Worm (Caenorhabditis elegans) whole organism, L1 larva: ENCODE data around the gene K09C6.3.

ENCODE experiments used
- C04F5.9 ChIP-seq: sonication (generic microtip); optimal IDR thresholded peaks from 2 replicates; lab custom pipeline; 2016; ENCODE audit warnings: missing genetic modification characterization, missing compliant biosample characterization
- C34B4.2 ChIP-seq: sonication (generic microtip); optimal IDR thresholded peaks from 2 replicates; lab custom pipeline; 2017; ENCODE audit warnings: mild to moderate bottlenecking, missing genetic modification characterization, missing compliant biosample characterization
- F16B12.6 ChIP-seq: fragments of 150-350 bp; optimal IDR thresholded peaks from 2 replicates; lab custom pipeline; 2014; ENCODE audit warnings: missing biosample characterization, missing genetic modification characterization
- Y116A8C.19 ChIP-seq: sonication (generic microtip); optimal IDR thresholded peaks from 2 replicates; lab custom pipeline; 2016; ENCODE audit warnings: missing compliant biosample characterization, missing genetic modification characterization, borderline replicate concordance
- aly-2 ChIP-seq: fragments of 150-350 bp; optimal IDR thresholded peaks from 2 replicates; lab custom pipeline; 2014; ENCODE audit warnings: missing biosample characterization, missing genetic modification characterization
- blmp-1 ChIP-seq: fragments of 150-350 bp; optimal IDR thresholded peaks from 2 replicates; lab custom pipeline; 2014; ENCODE audit warnings: missing biosample characterization, missing genetic modification characterization
- ceh-8 ChIP-seq: fragments of 200-800 bp; sonication (Bioruptor generic); optimal IDR thresholded peaks from 2 replicates; lab custom pipeline; 2018; ENCODE audit warnings: mild to moderate bottlenecking, missing genetic modification characterization, moderate library complexity, missing compliant biosample characterization
- dpl-1 ChIP-seq, 3 experiments: fragments of 150-350 bp in 2 of 3; sonication (generic microtip) in 1 of 3; optimal IDR thresholded peaks; 2 replicates each; lab custom pipeline; 2014 to 2017; ENCODE audit warnings: missing biosample characterization in 3 of 3, missing genetic modification characterization in 3 of 3, missing genetic modification reagents in 3 of 3
- dsc-1 ChIP-seq: sonication (generic microtip); optimal IDR thresholded peaks from 2 replicates; lab custom pipeline; 2016; ENCODE audit warnings: mild to moderate bottlenecking, missing genetic modification characterization, missing compliant biosample characterization
- egl-13 ChIP-seq: sonication (generic microtip); optimal IDR thresholded peaks from 2 replicates; lab custom pipeline; 2016; ENCODE audit warnings: missing genotype, missing genetic modification reagents, missing genetic modification characterization, missing compliant biosample characterization
- egl-27 ChIP-seq, 2 experiments: fragments of 150-350 bp in 1 of 2; sonication (generic microtip); optimal IDR thresholded peaks; 3 replicates each; lab custom pipeline; 2017 to 2018; ENCODE audit warnings: missing biosample characterization in 2 of 2, missing genetic modification characterization in 2 of 2, missing genetic modification reagents in 2 of 2
- elt-2 ChIP-seq: sonication (generic microtip); optimal IDR thresholded peaks from 2 replicates; lab custom pipeline; 2016; ENCODE audit warnings: missing genetic modification characterization, mild to moderate bottlenecking, inconsistent platforms, missing compliant biosample characterization, missing genetic modification reagents
- ets-5 ChIP-seq: fragments of 200-800 bp; sonication (Bioruptor generic); IDR thresholded peaks from 2 replicates; pipeline ENCODE4 v1.3.6; 2022; ENCODE audit warnings: missing genetic modification characterization, missing compliant biosample characterization
- grh-1 ChIP-seq: fragments of 200-800 bp; sonication (Bioruptor generic); IDR thresholded peaks from 2 replicates; pipeline ENCODE4 v1.3.6; 2022; ENCODE audit warnings: missing genetic modification reagents, missing genetic modification characterization, missing compliant biosample characterization
- hpl-2 ChIP-seq: fragments of 150-350 bp; optimal IDR thresholded peaks from 2 replicates; lab custom pipeline; 2014; ENCODE audit warnings: missing biosample characterization, missing genetic modification reagents, missing genetic modification characterization
- irx-1 ChIP-seq: sonication (generic microtip); optimal IDR thresholded peaks from 2 replicates; lab custom pipeline; 2016; ENCODE audit warnings: missing genetic modification characterization, missing compliant biosample characterization
- isw-1 ChIP-seq: fragments of 200-800 bp; sonication (Bioruptor generic); IDR thresholded peaks from 2 replicates; pipeline ENCODE4 v1.3.6; 2022; ENCODE audit warnings: missing genetic modification characterization, missing compliant biosample characterization
- jun-1 ChIP-seq: fragments of 150-350 bp; optimal IDR thresholded peaks from 2 replicates; lab custom pipeline; 2014; ENCODE audit warnings: missing biosample characterization, missing genetic modification reagents, missing genetic modification characterization
- lin-35 ChIP-seq, 2 experiments: fragments of 150-350 bp; optimal IDR thresholded peaks; 2 replicates each; lab custom pipeline; 2014; ENCODE audit warnings: missing biosample characterization in 2 of 2, missing genetic modification characterization in 2 of 2, missing genetic modification reagents in 2 of 2
- lsy-2 ChIP-seq, 2 experiments: fragments of 150-350 bp; optimal IDR thresholded peaks; 2 replicates each; lab custom pipeline; 2014; ENCODE audit warnings: missing biosample characterization in 2 of 2, missing genetic modification characterization in 2 of 2
- mdl-1 ChIP-seq, 2 experiments: fragments of 150-350 bp; optimal IDR thresholded peaks; 2 replicates each; lab custom pipeline; 2014 to 2017; ENCODE audit warnings: missing biosample characterization in 2 of 2, missing genetic modification characterization in 2 of 2, inconsistent platforms in 1 of 2
- mef-2 ChIP-seq: fragments of 150-350 bp; optimal IDR thresholded peaks from 2 replicates; lab custom pipeline; 2014; ENCODE audit warnings: missing biosample characterization, missing genetic modification characterization
- nhr-11 ChIP-seq: fragments of 150-350 bp; optimal IDR thresholded peaks from 2 replicates; lab custom pipeline; 2014; ENCODE audit warnings: missing biosample characterization, missing genetic modification characterization
- nhr-19 ChIP-seq: fragments of 200-800 bp; sonication (Bioruptor generic); conservative IDR thresholded peaks from 2 replicates; pipeline ENCODE4 v1.3.6; 2022; ENCODE audit warnings: missing genetic modification characterization, missing compliant biosample characterization
- nhr-20 ChIP-seq: sonication (generic microtip); optimal IDR thresholded peaks from 2 replicates; lab custom pipeline; 2016; ENCODE audit warnings: mild to moderate bottlenecking, missing genetic modification characterization, missing compliant biosample characterization
- nhr-84 ChIP-seq: sonication (generic microtip); optimal IDR thresholded peaks from 2 replicates; lab custom pipeline; 2017; ENCODE audit warnings: missing biosample characterization, missing genetic modification characterization
- pag-3 ChIP-seq: sonication (generic microtip); optimal IDR thresholded peaks from 2 replicates; lab custom pipeline; 2017; ENCODE audit warnings: missing genetic modification characterization, mild to moderate bottlenecking, missing compliant biosample characterization, antibody characterized with exemption, borderline replicate concordance; ENCODE audit not compliant: insufficient read depth
- snpc-4 ChIP-seq: fragments of 150-350 bp; optimal IDR thresholded peaks from 2 replicates; lab custom pipeline; 2014; ENCODE audit warnings: missing biosample characterization, missing genetic modification characterization
- snu-23 ChIP-seq: sonication (generic microtip); optimal IDR thresholded peaks from 2 replicates; lab custom pipeline; 2016; ENCODE audit warnings: missing genetic modification characterization, missing compliant biosample characterization
- sptf-1 ChIP-seq: fragments of 150-350 bp; optimal IDR thresholded peaks from 2 replicates; lab custom pipeline; 2014; ENCODE audit warnings: missing biosample characterization, missing genetic modification characterization
- swsn-7 ChIP-seq: sonication (generic microtip); optimal IDR thresholded peaks from 2 replicates; lab custom pipeline; 2016; ENCODE audit warnings: missing genetic modification characterization, missing compliant biosample characterization
- tbx-2 ChIP-seq: sonication (generic microtip); optimal IDR thresholded peaks from 2 replicates; lab custom pipeline; 2016; ENCODE audit warnings: missing genetic modification characterization, missing compliant biosample characterization
- tlp-1 ChIP-seq: fragments of 150-350 bp; optimal IDR thresholded peaks from 2 replicates; lab custom pipeline; 2014; ENCODE audit warnings: missing biosample characterization, missing genetic modification characterization
- unc-130 ChIP-seq: fragments of 150-350 bp; optimal IDR thresholded peaks from 2 replicates; lab custom pipeline; 2017; ENCODE audit warnings: missing biosample characterization, missing genetic modification characterization, inconsistent platforms
- unc-62 ChIP-seq: fragments of 150-350 bp; optimal IDR thresholded peaks from 2 replicates; lab custom pipeline; 2014; ENCODE audit warnings: missing biosample characterization, missing genetic modification reagents, missing genetic modification characterization
- unc-98 ChIP-seq: fragments of 200-800 bp; sonication (Bioruptor generic); IDR thresholded peaks from 2 replicates; pipeline ENCODE4 v1.3.6; 2022; ENCODE audit warnings: missing genetic modification characterization, missing compliant biosample characterization
- zag-1 ChIP-seq: fragments of 150-350 bp; optimal IDR thresholded peaks from 2 replicates; lab custom pipeline; 2014; ENCODE audit warnings: missing biosample characterization, missing genetic modification characterization
- ztf-11 ChIP-seq, 2 experiments: sonication (generic microtip); optimal IDR thresholded peaks; 2 replicates each; lab custom pipeline; 2016 to 2017; ENCODE audit warnings: missing genetic modification characterization in 2 of 2, missing biosample characterization in 1 of 2, missing compliant biosample characterization in 1 of 2

K09C6.3 gene

ce11 chrV:878567-878966, 26.3 kb downstream of the K09C6.3 start, which contains the start of gene T02B11.8:
TSS of gene T02B11.8 (minus strand) at chrV:878667.
- TF ChIP-seq unc-98 (GFP tag; lab: Robert Waterston, UW) (no peak), swsn-7 (no peak), jun-1 (tag; lab: Kevin White, UChicago) (no peak), nhr-11 (tag; lab: Kevin White, UChicago) (no peak), Y116A8C.19 (tag; lab: Kevin White, UChicago) (no peak), aly-2 (tag; lab: Kevin White, UChicago) (no peak), snpc-4 (no peak), C34B4.2 (tag; lab: Kevin White, UChicago) (no peak), nhr-19 (no peak), unc-62 (GFP tag; lab: Kevin White, UChicago) (no peak), ceh-8 (GFP tag; lab: Kevin White, UChicago) (no peak), grh-1 (no peak), unc-130 (tag; lab: Kevin White, UChicago) (no peak), F16B12.6 (tag; lab: Kevin White, UChicago) (no peak), nhr-84 (no peak), ets-5 (GFP tag; lab: Robert Waterston, UW) (no peak), isw-1 (no peak), snu-23 (GFP tag; lab: Kevin White, UChicago) (no peak), dsc-1 (tag; lab: Kevin White, UChicago) (no peak)

ce11 chrV:879171-879570, 26.9 kb downstream of the K09C6.3 start, which contains the start of gene srg-53:
TSS of gene srg-53 (plus strand) at chrV:879471.
- no peak for TF ChIP-seq mef-2 (tag; lab: Kevin White, UChicago)
- no peak for TF ChIP-seq egl-27 (tag; optimal IDR thresholded peaks at IDR 0.05; lab: Kevin White, UChicago)
- no peak for TF ChIP-seq lin-35 (GFP tag; optimal IDR thresholded peaks at IDR 0.05; lab: Kevin White, UChicago)
- TF ChIP-seq sptf-1 (tag; lab: Kevin White, UChicago) = no peak
- TF ChIP-seq ztf-11 (tag; optimal IDR thresholded peaks at IDR 0.05; lab: Kevin White, UChicago) = no peak
- no peak for TF ChIP-seq mdl-1 (tag; optimal IDR thresholded peaks at IDR 0.05; lab: Kevin White, UChicago)
- TF ChIP-seq lsy-2 (tag; optimal IDR thresholded peaks at IDR 0.05; lab: Kevin White, UChicago) = no peak
- TF ChIP-seq tbx-2 = no peak
- no peak for TF ChIP-seq zag-1 (tag; lab: Kevin White, UChicago)
- no peak for TF ChIP-seq egl-13 (tag; lab: Kevin White, UChicago)

ce11 chrV:884324-884723, 32.0 kb downstream of the K09C6.3 start, which contains the start of gene srj-38:
TSS of gene srj-38 (minus strand) at chrV:884424.
- TF ChIP-seq ets-5 (GFP tag; lab: Robert Waterston, UW) = no peak
- no peak for TF ChIP-seq irx-1 (tag; lab: Kevin White, UChicago)
- no peak for TF ChIP-seq nhr-20 (tag; lab: Kevin White, UChicago)
- TF ChIP-seq dpl-1 (GFP tag; optimal IDR thresholded peaks at IDR 0.05; lab: Kevin White, UChicago) = no peak
- no peak for TF ChIP-seq Y116A8C.19 (tag; lab: Kevin White, UChicago)
- no peak for TF ChIP-seq mef-2 (tag; lab: Kevin White, UChicago)
- TF ChIP-seq blmp-1 (tag; lab: Kevin White, UChicago) = no peak
- TF ChIP-seq ztf-11 (tag; optimal IDR thresholded peaks at IDR 0.05; lab: Kevin White, UChicago) = no peak
- no peak for TF ChIP-seq nhr-84
- no peak for TF ChIP-seq elt-2 (tag; lab: Kevin White, UChicago)
- no peak for TF ChIP-seq pag-3 (tag; lab: Kevin White, UChicago)
- TF ChIP-seq C04F5.9 (tag; lab: Kevin White, UChicago) = no peak
- no peak for TF ChIP-seq hpl-2 (GFP tag; lab: Kevin White, UChicago)
- no peak for TF ChIP-seq mdl-1 (tag; optimal IDR thresholded peaks at IDR 0.05; lab: Kevin White, UChicago)
- TF ChIP-seq tlp-1 (tag; lab: Kevin White, UChicago) = no peak
- TF ChIP-seq unc-130 (tag; lab: Kevin White, UChicago) = no peak
